Fruit fly (Drosophila melanogaster): ENCODE results near the gene Doa.
A peak's percentile ranks its signal among the peaks of the same experiment; 100 is the strongest.

Doa gene

DNA sequence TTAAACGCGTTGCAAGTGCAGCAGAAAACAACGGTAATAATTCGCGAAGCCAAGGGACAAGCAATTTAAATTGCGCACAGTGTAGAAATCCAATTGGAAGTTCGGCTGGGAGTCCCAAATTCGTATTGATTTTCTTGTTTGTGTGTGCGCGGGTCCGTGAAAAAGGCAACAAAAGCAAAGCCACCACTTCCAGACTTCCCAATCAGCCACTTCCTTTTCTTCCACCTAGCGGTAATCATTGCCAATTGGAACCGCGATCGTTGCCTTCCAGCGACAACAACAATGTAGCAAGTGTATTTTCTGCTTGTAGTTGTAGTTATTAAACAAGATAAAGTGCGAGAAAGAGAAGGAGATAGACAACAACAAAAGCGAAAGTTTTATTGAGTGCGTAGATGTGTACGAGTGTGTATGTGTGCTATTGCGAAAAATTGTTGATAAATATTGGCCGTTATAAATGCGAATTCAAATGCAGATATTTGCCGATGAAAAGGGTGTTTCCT lies 42.4 kb upstream of the Doa start:
- TF ChIP-seq CG10348 (GFP tag; IDR thresholded peaks at IDR 0.05): no peak
- peak; percentile 65 for TF ChIP-seq EcR (GFP tag; optimal IDR thresholded peaks at IDR 0.05)
- TF ChIP-seq CG13204 (GFP tag; optimal IDR thresholded peaks at IDR 0.05): peak; percentile 52
- TF ChIP-seq CG32121 (GFP tag; IDR thresholded peaks at IDR 0.05): peak; percentile 50

DNA sequence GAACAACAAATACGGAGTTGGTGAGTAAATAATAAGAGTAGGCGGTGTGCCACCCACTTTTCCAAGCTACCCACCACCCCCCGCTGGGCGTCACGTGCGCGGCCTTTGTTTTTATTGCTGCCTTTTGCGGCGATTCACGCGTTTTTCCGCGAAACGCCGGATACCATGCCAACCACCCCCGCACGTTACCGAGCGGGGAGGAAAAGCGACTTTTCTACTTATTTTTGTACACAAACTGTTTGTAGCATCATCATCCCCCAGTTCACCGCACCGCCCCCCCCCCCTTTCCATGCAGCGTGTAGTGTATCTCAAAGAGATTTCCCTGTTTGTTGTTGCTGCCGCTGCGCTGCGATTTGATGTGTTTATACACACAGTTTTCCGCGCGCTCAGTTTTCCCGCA lies 41.9 kb upstream of the Doa start:
- TF ChIP-seq D1 (tag; optimal IDR thresholded peaks at IDR 0.05): no peak
- no peak for TF ChIP-seq CG17806 (tag; optimal IDR thresholded peaks at IDR 0.05)
- no peak for TF ChIP-seq gl (tag; optimal IDR thresholded peaks at IDR 0.05)
- TF ChIP-seq CG14655 (GFP tag; optimal IDR thresholded peaks at IDR 0.05): no peak
- no peak for TF ChIP-seq Pif1A (GFP tag; optimal IDR thresholded peaks at IDR 0.05)
- no peak for TF ChIP-seq rn (GFP tag; IDR thresholded peaks at IDR 0.05)

DNA sequence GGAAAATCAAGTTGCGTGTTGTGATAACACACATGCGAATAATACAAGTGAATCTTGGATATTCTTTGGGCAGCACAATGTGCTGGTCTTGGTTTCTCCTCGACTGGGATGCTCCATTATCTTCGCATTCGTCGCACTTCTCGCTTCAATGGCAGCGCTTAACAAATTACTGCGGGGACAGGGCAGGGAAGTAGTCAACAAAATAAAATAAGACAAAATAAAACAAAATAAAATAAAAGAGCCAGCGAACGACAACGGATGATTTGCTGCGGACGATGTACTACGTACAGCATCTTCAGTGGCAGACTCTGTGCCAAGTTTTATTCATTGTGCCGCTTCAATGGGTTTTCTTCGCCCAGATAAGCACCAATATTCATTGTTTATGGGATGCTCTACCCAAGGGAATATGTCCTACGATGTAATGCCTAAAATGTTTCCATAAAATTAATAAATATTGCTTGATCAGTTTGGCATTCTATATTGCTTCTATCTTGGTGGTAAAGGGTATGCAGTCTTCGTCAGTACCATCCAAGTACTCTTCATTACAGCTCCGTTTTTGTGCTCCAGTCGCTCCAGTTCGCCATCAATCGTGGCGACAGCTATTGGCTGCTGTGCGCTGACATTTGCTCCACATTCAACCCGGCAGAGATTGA lies 40.9 kb upstream of the Doa start:
- peak; percentile 78 for TF ChIP-seq fd96Ca (GFP tag; IDR thresholded peaks at IDR 0.05)
- peak; percentile 77 for TF ChIP-seq CG17806 (tag; optimal IDR thresholded peaks at IDR 0.05)
- TF ChIP-seq Ets98B (GFP tag; IDR thresholded peaks at IDR 0.05): peak; percentile 38; the same call in 1 of the 2 replicates
- TF ChIP-seq CG10348 (GFP tag; IDR thresholded peaks at IDR 0.05): peak; percentile 41; the same call in 1 of the 2 replicates
- TF ChIP-seq rn (GFP tag; IDR thresholded peaks at IDR 0.05): peak; percentile 29; the same call in 1 of the 2 replicates
- peak; percentile 94 for TF ChIP-seq gl (tag; optimal IDR thresholded peaks at IDR 0.05)
- TF ChIP-seq CG4496 (GFP tag; IDR thresholded peaks at IDR 0.05): peak; percentile 77; the same call in 2 of the 3 replicates
- peak; percentile 73 for TF ChIP-seq CG8301 (tag; optimal IDR thresholded peaks at IDR 0.05)
- TF ChIP-seq Pif1B (GFP tag; optimal IDR thresholded peaks at IDR 0.05): peak; percentile 74
- TF ChIP-seq CG9948 (tag; optimal IDR thresholded peaks at IDR 0.05): peak; percentile 68
- no peak; the same call in 1 of the 2 replicates for TF ChIP-seq CG32121 (GFP tag; IDR thresholded peaks at IDR 0.05)
- peak; percentile 85 for TF ChIP-seq CG8159 (tag; optimal IDR thresholded peaks at IDR 0.05)
- peak; percentile 65 for TF ChIP-seq Pif1A (GFP tag; optimal IDR thresholded peaks at IDR 0.05)
- peak; percentile 77 for TF ChIP-seq CG14655 (GFP tag; optimal IDR thresholded peaks at IDR 0.05)
- peak; percentile 15 for TF ChIP-seq D1 (tag; optimal IDR thresholded peaks at IDR 0.05)
- peak; percentile 75 for TF ChIP-seq CG12605 (GFP tag; IDR thresholded peaks at IDR 0.05)
- peak; percentile 76 for TF ChIP-seq CG15710 (tag; optimal IDR thresholded peaks at IDR 0.05)
- peak; percentile 64 for TF ChIP-seq EcR (GFP tag; optimal IDR thresholded peaks at IDR 0.05)
- TF ChIP-seq CG34367 (tag; optimal IDR thresholded peaks at IDR 0.05): peak; percentile 73
- peak; percentile 80 for TF ChIP-seq CG13204 (GFP tag; optimal IDR thresholded peaks at IDR 0.05)
- peak; percentile 21 for TF ChIP-seq Snoo (tag; optimal IDR thresholded peaks at IDR 0.05)

DNA sequence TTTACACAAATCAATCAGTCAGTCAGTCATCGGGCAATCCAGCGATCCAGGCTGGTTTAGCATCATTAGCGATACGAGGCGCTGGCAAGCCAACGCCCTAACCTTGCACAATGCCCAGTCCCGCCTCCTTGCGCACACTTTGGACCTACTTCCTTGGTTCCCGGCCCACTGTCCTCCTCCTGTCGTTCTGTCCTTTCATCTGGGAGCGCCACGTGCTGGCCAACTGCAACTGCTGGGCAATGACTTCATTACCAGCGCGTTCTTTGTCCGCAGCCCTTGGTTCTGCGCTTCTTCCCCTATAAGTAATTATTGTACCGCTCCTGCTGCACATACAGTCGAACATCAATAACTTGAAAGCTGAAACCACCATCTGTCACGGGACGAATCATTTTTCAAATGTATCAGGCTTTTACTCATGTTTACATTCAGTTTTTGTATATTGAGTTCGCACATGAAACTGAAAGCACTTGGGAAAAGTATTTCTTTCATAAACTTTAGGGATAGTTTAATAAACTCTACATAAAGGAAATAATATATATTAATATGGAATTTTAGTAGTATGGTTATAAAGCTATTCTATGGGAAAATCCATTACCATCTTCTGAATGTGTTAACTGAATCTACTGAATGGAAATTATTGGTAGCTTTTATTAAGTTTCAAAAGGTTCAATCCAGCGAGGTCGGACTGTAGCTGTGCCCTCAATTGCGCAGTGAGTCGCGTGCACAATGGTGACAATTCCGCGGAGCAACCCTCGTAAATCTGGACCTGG lies 40.1 kb upstream of the Doa start:
- peak; percentile 49 for TF ChIP-seq CG9948 (tag; optimal IDR thresholded peaks at IDR 0.05)
- no peak for TF ChIP-seq rn (GFP tag; IDR thresholded peaks at IDR 0.05)
- no peak for TF ChIP-seq Ets98B (GFP tag; IDR thresholded peaks at IDR 0.05)
- peak; percentile 11 for TF ChIP-seq CG8301 (tag; optimal IDR thresholded peaks at IDR 0.05)
- peak; percentile 66 for TF ChIP-seq CG15710 (tag; optimal IDR thresholded peaks at IDR 0.05)
- peak; percentile 41 for TF ChIP-seq Snoo (tag; optimal IDR thresholded peaks at IDR 0.05)
- peak; percentile 53 for TF ChIP-seq CG17806 (tag; optimal IDR thresholded peaks at IDR 0.05)
- TF ChIP-seq CG32121 (GFP tag; IDR thresholded peaks at IDR 0.05): no peak
- TF ChIP-seq CG10348 (GFP tag; IDR thresholded peaks at IDR 0.05): no peak
- TF ChIP-seq gl (tag; optimal IDR thresholded peaks at IDR 0.05): no peak
- peak; percentile 14 for TF ChIP-seq Pif1B (GFP tag; optimal IDR thresholded peaks at IDR 0.05)
- peak; percentile 53 for TF ChIP-seq CG14655 (GFP tag; optimal IDR thresholded peaks at IDR 0.05)
- TF ChIP-seq CG12605 (GFP tag; IDR thresholded peaks at IDR 0.05): no peak
- peak; percentile 14 for TF ChIP-seq D1 (tag; optimal IDR thresholded peaks at IDR 0.05)
- peak; percentile 80 for TF ChIP-seq CG8159 (tag; optimal IDR thresholded peaks at IDR 0.05)
- TF ChIP-seq CG34367 (tag; optimal IDR thresholded peaks at IDR 0.05): peak; percentile 27
- TF ChIP-seq EcR (GFP tag; optimal IDR thresholded peaks at IDR 0.05): peak; percentile 88
- TF ChIP-seq Pif1A (GFP tag; optimal IDR thresholded peaks at IDR 0.05): peak; percentile 18
- TF ChIP-seq CG13204 (GFP tag; optimal IDR thresholded peaks at IDR 0.05): no peak
- no peak for TF ChIP-seq CG4496 (GFP tag; IDR thresholded peaks at IDR 0.05)
- TF ChIP-seq fd96Ca (GFP tag; IDR thresholded peaks at IDR 0.05): no peak

DNA sequence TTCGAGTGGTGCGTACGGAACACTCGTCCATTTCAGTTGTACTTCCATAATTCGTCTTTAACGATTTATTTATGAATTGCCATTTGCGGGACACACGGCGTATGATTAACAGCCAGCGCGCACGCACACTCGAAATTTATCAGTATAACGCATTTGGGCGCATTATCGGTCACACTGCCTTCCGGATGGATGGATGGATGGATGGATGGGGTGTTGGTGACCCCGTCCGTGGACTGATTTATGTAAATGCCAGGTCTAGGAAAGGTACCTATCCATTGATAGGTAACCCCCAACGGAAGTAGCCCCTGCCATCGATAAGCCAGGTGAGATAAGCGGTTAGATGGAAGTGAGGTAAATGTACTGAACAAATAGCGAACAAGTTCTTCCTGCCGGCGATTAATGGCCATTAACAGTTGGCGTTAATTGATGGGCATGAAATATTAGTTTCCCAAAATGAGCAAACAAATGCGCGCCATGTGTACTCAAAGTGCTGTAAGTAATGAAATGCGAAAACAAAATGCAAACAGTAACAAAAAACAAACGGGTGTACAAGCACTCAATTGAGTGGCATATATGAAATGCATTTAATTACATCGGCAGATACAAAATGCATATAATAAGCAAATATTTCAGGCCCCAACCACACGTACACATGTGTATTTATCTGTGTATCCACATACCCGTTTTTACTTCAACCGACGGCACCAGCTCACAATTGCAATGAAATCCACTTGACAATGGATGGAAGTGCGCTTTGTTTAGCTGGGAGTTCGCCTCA lies 39.0 kb upstream of the Doa start:
- TF ChIP-seq fd96Ca (GFP tag; IDR thresholded peaks at IDR 0.05): no peak
- no peak for TF ChIP-seq Snoo (tag; optimal IDR thresholded peaks at IDR 0.05)
- no peak for TF ChIP-seq CG17806 (tag; optimal IDR thresholded peaks at IDR 0.05)
- TF ChIP-seq CG8301 (tag; optimal IDR thresholded peaks at IDR 0.05): no peak
- no peak for TF ChIP-seq Pif1A (GFP tag; optimal IDR thresholded peaks at IDR 0.05)
- TF ChIP-seq EcR (GFP tag; optimal IDR thresholded peaks at IDR 0.05): no peak
- no peak for TF ChIP-seq rn (GFP tag; IDR thresholded peaks at IDR 0.05)
- TF ChIP-seq CG10348 (GFP tag; IDR thresholded peaks at IDR 0.05): no peak
- no peak for TF ChIP-seq CG4496 (GFP tag; IDR thresholded peaks at IDR 0.05)
- TF ChIP-seq CG8159 (tag; optimal IDR thresholded peaks at IDR 0.05): no peak
- TF ChIP-seq gl (tag; optimal IDR thresholded peaks at IDR 0.05): no peak
- TF ChIP-seq CG13204 (GFP tag; optimal IDR thresholded peaks at IDR 0.05): no peak
- TF ChIP-seq CG32121 (GFP tag; IDR thresholded peaks at IDR 0.05): no peak
- TF ChIP-seq CG9948 (tag; optimal IDR thresholded peaks at IDR 0.05): no peak
- TF ChIP-seq CG15710 (tag; optimal IDR thresholded peaks at IDR 0.05): no peak
- TF ChIP-seq Pif1B (GFP tag; optimal IDR thresholded peaks at IDR 0.05): no peak
- TF ChIP-seq CG14655 (GFP tag; optimal IDR thresholded peaks at IDR 0.05): no peak
- no peak for TF ChIP-seq CG34367 (tag; optimal IDR thresholded peaks at IDR 0.05)
- no peak for TF ChIP-seq D1 (tag; optimal IDR thresholded peaks at IDR 0.05)
